Worm (Caenorhabditis elegans): Measurements from ENCODE around the gene rpt-1.

rpt-1 gene

DNA sequence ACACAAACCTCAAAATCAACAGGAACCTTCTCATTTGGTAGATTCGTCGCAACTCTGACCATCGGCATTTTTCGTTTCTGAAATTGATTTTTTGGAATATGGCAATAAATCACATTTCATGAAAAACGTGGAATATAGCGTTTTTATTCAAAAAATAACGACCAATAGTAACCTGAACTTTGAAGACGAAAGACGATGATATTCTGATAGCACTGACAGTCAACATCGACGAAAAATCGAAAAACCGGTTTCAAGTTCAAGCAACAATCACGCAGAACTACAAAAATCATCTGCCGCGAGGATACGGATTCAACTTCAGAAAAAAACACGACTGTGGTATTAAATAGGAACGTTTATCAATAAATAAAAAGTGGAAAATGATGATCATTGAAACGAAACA is 4.0 kb downstream of the rpt-1 start, which contains the start of gene mif-2:
Gene mif-2, minus strand, starts transcription at position 281 of the 400 bp plus-strand sequence.
- no peak for TF ChIP-seq hnd-1 (tag; optimal IDR thresholded peaks at IDR 0.05)
- peak; percentile 28 for TF ChIP-seq ama-1 (optimal IDR thresholded peaks at IDR 0.05)
- no peak for TF ChIP-seq ceh-36 (tag; optimal IDR thresholded peaks at IDR 0.05)

DNA sequence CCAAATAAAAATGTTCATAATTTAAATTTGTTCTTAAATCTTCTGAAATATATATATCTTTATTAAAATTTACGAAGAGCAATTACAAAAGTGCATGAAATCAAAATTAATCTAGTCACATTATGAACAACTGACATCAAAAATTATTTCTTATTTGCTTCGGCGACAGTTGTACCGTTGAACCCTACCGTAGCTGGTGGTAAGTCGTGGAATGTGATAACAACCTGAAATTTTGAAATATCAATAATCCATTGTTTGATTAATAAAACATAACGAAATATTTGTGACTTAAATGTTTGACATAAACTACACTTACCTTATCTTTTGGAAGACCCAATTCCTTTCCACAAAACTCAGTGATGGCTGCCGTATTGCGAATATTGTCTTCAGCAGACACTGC is 5.5 kb downstream of the rpt-1 start:
- TF ChIP-seq hnd-1 (tag; optimal IDR thresholded peaks at IDR 0.05) (no peak), tbx-11 (GFP tag; IDR thresholded peaks at IDR 0.05) (no peak), tra-4 (tag; optimal IDR thresholded peaks at IDR 0.05) (no peak), scrt-1 (GFP tag; IDR thresholded peaks at IDR 0.05) (no peak), ceh-13 (GFP tag; optimal IDR thresholded peaks at IDR 0.05) (no peak), F13C5.2 (tag; optimal IDR thresholded peaks at IDR 0.05) (no peak)

DNA sequence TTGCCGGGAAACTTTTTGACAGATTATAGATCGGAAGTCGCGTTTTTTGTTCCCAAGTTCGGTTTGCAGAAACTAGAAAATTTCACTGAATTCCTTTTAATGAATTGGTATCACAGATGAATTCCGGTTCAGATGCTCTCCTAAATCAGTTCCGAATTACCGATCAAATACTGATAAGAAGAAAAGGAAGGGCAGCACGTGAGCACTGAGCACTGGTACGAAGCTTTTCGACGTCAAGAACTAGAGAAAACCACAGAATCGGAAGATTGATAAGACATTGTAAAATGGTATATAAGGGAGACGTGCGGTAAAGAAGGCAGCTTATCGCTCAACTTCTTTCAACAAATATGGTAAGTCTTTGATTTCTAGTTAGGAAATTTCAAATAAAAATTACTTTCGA is 7.0 kb downstream of the rpt-1 start, which contains the start of gene cpr-1:
Gene cpr-1, plus strand, starts transcription at position 319 of the 400 bp plus-strand sequence.
- TF ChIP-seq scrt-1 (GFP tag; IDR thresholded peaks at IDR 0.05) (no peak), ceh-13 (GFP tag; optimal IDR thresholded peaks at IDR 0.05) (no peak), tbx-11 (GFP tag; IDR thresholded peaks at IDR 0.05) (no peak), tbx-37 (GFP tag; conservative IDR thresholded peaks at IDR 0.05) (no peak), aly-1 (tag; optimal IDR thresholded peaks at IDR 0.05) (no peak), F13C5.2 (tag; optimal IDR thresholded peaks at IDR 0.05) (no peak), sea-1 (GFP tag; conservative IDR thresholded peaks at IDR 0.05) (no peak), ama-1 (optimal IDR thresholded peaks at IDR 0.05) (no peak), ceh-36 (tag; optimal IDR thresholded peaks at IDR 0.05) (no peak), hnd-1 (tag; optimal IDR thresholded peaks at IDR 0.05) (no peak), hmbx-1 (tag; optimal IDR thresholded peaks at IDR 0.05) (no peak), ets-7 (tag; optimal IDR thresholded peaks at IDR 0.05) (no peak), tra-4 (tag; optimal IDR thresholded peaks at IDR 0.05) (no peak), B0310.2 (tag; optimal IDR thresholded peaks at IDR 0.05) (no peak)

DNA sequence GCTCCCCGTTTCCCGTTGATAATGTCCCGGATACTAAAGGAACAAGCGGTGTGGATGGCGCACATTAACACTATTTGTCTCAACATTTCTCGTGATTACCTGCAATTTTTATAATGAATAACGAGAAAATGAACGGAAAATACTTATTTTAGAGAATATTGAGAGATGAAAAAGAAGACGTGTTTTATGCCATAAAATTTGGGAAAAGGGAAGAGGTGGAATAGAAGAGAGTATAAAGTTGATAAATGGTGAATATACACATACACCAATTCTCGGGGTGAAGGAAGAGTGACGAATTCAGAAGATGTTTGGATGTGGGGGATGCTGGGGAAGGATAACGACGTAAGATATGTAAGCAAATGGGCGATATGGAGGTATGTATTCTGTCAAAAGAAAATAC is 17.5 kb downstream of the rpt-1 start, which contains the start of gene F58H1.7:
Gene F58H1.7, minus strand, starts transcription at position 101 of the 400 bp plus-strand sequence.
- TF ChIP-seq ceh-13 (GFP tag; optimal IDR thresholded peaks at IDR 0.05) (no peak), sea-1 (GFP tag; conservative IDR thresholded peaks at IDR 0.05) (no peak), tbx-37 (GFP tag; conservative IDR thresholded peaks at IDR 0.05) (no peak), tbx-11 (GFP tag; IDR thresholded peaks at IDR 0.05) (no peak), F13C5.2 (tag; optimal IDR thresholded peaks at IDR 0.05) (no peak), hmg-4 (GFP tag; optimal IDR thresholded peaks at IDR 0.05) (no peak), ceh-36 (tag; optimal IDR thresholded peaks at IDR 0.05) (no peak), flt-1 (GFP tag; IDR thresholded peaks at IDR 0.05) (no peak), aly-1 (tag; optimal IDR thresholded peaks at IDR 0.05) (no peak), hmbx-1 (tag; optimal IDR thresholded peaks at IDR 0.05) (no peak), B0310.2 (tag; optimal IDR thresholded peaks at IDR 0.05) (no peak), tra-4 (tag; optimal IDR thresholded peaks at IDR 0.05) (no peak), scrt-1 (GFP tag; IDR thresholded peaks at IDR 0.05) (no peak), hnd-1 (tag; optimal IDR thresholded peaks at IDR 0.05) (no peak), ama-1 (optimal IDR thresholded peaks at IDR 0.05) (no peak), ets-7 (tag; optimal IDR thresholded peaks at IDR 0.05) (no peak)

DNA sequence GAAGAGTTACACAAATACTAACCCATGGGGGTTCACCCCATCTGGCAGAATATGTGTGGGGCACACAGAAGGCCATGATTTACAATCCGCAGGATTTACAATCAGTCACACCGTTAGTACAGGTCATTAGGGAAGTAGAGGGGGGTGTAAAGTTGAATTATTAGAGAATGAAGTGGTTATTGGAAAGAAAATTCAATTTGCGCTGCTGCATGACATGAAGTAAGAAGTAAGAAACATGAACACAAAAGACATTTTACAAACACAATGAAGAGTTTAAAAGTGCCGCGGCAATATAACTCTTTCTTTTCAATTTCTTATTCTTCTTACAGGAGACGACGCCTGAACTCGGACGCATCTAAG is 21.4 kb downstream of the rpt-1 start:
- TF ChIP-seq aly-1 (tag; optimal IDR thresholded peaks at IDR 0.05) (no peak), B0310.2 (tag; optimal IDR thresholded peaks at IDR 0.05) (peak; percentile 18), hnd-1 (tag; optimal IDR thresholded peaks at IDR 0.05) (no peak), ets-7 (tag; optimal IDR thresholded peaks at IDR 0.05) (no peak), ama-1 (optimal IDR thresholded peaks at IDR 0.05) (no peak), tbx-37 (GFP tag; conservative IDR thresholded peaks at IDR 0.05) (no peak), ceh-36 (tag; optimal IDR thresholded peaks at IDR 0.05) (no peak), hmg-4 (GFP tag; optimal IDR thresholded peaks at IDR 0.05) (no peak), ceh-13 (GFP tag; optimal IDR thresholded peaks at IDR 0.05) (no peak), hmbx-1 (tag; optimal IDR thresholded peaks at IDR 0.05) (no peak), pes-1 (GFP tag; IDR thresholded peaks at IDR 0.05) (0 out of 2 replicates have a peak, but pooled peaks have one; percentile 31)

DNA sequence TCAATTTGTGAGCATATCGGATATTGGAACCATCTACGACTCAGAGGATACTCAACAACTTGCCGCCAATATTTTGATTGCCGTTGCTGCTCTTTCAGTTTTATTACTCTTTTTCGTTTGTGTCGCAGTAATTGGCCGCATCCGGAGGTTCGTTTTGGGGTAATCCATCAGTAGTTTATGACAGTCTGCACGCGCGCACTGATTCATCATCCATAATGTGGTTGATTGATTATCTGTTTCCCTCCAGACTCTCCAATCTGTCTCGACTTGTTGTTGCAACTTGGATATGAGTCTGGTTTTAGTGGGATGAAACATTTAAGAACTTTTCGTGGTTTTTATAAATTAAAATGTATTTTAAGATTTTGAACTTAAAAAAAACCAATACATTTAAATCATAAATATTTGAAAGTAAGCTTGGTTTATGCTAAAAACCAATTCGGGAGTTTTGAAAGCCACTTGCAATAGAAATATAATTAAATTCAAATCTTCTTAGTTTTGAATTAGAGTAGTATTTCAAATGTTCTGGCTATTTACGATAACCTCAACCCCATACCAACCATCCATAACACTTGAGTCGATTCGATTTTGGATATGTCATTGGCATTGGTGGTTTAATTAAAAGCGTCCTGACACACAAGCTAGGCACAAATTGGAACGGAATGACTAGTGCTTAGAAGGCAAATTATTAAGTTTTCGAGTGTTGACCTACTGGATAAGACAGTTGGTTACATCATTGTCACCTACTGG is 21.9 kb downstream of the rpt-1 start:
- TF ChIP-seq tra-4 (tag; optimal IDR thresholded peaks at IDR 0.05) (no peak), ceh-13 (GFP tag; optimal IDR thresholded peaks at IDR 0.05) (no peak), flt-1 (GFP tag; IDR thresholded peaks at IDR 0.05) (no peak), hmg-4 (GFP tag; optimal IDR thresholded peaks at IDR 0.05) (no peak), B0310.2 (tag; optimal IDR thresholded peaks at IDR 0.05) (no peak), scrt-1 (GFP tag; IDR thresholded peaks at IDR 0.05) (no peak), hnd-1 (tag; optimal IDR thresholded peaks at IDR 0.05) (no peak), ets-7 (tag; optimal IDR thresholded peaks at IDR 0.05) (no peak), ceh-36 (tag; optimal IDR thresholded peaks at IDR 0.05) (no peak), F13C5.2 (tag; optimal IDR thresholded peaks at IDR 0.05) (no peak), tbx-11 (GFP tag; IDR thresholded peaks at IDR 0.05) (no peak), ama-1 (optimal IDR thresholded peaks at IDR 0.05) (no peak), hmbx-1 (tag; optimal IDR thresholded peaks at IDR 0.05) (no peak), sea-1 (GFP tag; conservative IDR thresholded peaks at IDR 0.05) (no peak), aly-1 (tag; optimal IDR thresholded peaks at IDR 0.05) (no peak)

DNA sequence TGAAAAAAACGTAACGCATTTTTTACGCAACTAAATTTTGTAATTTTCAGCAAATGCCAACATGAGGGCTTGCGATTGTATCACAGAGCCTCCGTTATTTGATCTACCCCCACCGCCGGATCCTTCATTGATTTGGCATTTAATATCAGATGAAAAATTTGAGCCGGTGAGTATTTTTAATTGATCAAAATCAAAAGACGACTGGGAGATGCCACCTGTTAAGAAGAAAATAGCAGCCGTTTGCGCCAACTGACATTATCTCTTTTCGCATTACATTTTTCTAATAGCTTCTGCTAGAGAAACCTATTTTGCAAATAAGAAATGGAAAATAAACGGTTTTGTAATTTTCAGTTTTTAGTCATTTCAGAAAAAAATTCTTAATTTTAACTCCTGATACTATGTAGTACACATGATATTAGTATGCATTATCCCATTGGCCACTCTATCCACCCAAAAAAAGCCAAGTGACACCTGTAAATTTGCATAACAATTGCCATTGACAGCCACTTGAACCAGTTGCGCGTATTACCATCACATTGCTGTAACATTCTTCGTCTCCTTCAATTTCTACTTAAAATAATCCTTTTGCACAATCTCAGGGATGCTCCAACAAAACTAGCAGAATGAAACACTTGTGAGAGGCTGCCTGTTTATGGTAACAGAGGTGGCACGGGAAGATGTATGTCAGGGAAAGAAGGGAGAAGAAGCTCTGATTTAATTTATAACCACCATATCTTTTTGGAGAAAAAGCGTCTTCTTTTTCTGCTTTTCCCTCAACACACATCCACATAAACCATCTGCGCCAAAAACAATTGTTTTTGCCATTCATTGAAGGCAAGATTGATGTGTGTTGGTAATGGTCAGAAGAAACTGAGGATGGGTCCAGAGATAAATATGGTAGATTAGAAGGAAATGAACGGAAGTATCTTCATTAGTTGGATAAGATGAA is 23.6 kb downstream of the rpt-1 start, which contains the start of gene F58H1.5:
Gene F58H1.5, plus strand, starts transcription at position 51 of the 949 bp plus-strand sequence.
- TF ChIP-seq sea-1 (GFP tag; conservative IDR thresholded peaks at IDR 0.05) (no peak), ama-1 (optimal IDR thresholded peaks at IDR 0.05) (peak; percentile 44)
